Worm (Caenorhabditis elegans): Measurements from ENCODE around the gene Y47D3A.13.

DNA sequence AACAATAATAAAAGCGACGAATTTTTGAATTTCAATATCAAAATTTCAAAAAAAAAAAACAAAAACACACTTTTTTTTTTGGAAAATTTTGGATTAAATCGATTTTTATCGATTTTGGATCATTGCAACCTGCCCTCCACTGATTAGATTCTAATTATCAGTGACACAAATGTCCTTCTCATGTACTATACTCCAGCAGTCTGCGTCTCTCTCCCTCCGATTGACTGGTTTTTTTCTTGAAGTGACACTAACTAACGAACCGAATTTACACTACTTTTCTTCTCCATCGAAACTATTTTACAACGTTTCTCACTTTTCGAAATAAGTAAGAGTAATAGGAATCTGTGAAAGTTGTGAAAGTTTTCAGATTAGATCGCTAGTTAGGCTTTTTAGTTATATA, 16.9 kb upstream of the Y47D3A.13 start:
- TF ChIP-seq lin-13 (tag; optimal IDR thresholded peaks at IDR 0.05) (no peak), ces-1 (GFP tag; optimal IDR thresholded peaks at IDR 0.05) (no peak), mab-5 (tag; optimal IDR thresholded peaks at IDR 0.05) (no peak), nhr-76 (tag; optimal IDR thresholded peaks at IDR 0.05) (no peak), blmp-1 (tag; optimal IDR thresholded peaks at IDR 0.05) (no peak), flh-1 (GFP tag; optimal IDR thresholded peaks at IDR 0.05) (no peak), sptf-1 (tag; optimal IDR thresholded peaks at IDR 0.05) (no peak), nhr-237 (tag; optimal IDR thresholded peaks at IDR 0.05) (no peak)
